Worm (Caenorhabditis elegans): ENCODE measurements around the gene sorf-1.

- TF ChIP-seq flt-1 (GFP tag; IDR thresholded peaks at IDR 0.05): no peak
- TF ChIP-seq tab-1 (GFP tag; IDR thresholded peaks at IDR 0.05): no peak
- no peak for TF ChIP-seq ref-1 (GFP tag; conservative IDR thresholded peaks at IDR 0.05)
- no peak for TF ChIP-seq med-1 (GFP tag; optimal IDR thresholded peaks at IDR 0.05; ENCODE audit: insufficient read depth)
Measured at ce11 chrX:3374642-3375041, 4.4 kb downstream of the sorf-1 start, which contains the start of gene clc-3.
